Fruit fly (Drosophila melanogaster): Measurements from ENCODE around the gene mrt.

DNA sequence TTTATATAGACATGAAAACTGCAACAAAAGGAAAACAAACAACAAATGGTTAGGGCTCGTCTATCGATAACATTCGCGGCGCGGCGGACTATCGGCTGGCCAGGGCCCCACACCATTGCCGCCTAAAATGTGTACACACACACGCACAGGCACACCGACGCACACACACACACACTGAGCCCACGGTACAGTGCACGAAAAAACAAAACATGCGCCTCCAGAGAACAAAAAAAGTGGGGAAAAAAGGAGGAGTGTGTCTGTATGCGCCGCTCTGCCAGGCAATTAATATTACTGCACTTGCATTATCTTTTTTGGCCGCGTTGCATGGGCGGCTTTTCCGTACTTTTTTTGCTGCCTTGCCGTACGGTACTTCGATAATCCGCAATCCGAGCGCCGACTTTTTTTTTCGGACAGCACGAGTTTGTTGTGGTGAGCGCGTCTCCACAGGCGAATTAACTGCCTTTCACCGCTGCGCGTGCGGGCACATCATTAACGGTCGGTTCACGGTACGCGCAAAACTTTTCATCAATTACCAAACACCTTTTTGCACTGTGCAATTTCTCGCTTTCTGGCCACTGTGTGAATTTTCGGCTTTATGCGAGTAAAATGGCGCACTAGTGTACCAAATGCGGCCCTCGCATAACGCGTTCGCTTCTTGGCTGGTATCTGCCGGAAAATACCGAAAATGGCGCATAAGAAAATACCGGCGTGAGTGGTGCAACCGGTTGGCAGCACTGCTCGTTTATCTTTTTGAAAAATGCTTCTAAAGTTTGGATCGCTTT is 18.8 kb downstream of the mrt start, which contains the start of gene woc:
- TF ChIP-seq EcR (GFP tag; optimal IDR thresholded peaks at IDR 0.05) (no peak), usp (GFP tag; optimal IDR thresholded peaks at IDR 0.05) (no peak), psq (optimal IDR thresholded peaks at IDR 0.05) (no peak), CG8478 (optimal IDR thresholded peaks at IDR 0.05) (no peak), Dll (optimal IDR thresholded peaks at IDR 0.05) (peak; percentile 6), pan (optimal IDR thresholded peaks at IDR 0.05) (no peak)

Data from whole organism.